Worm (Caenorhabditis elegans): Measurements from ENCODE around the gene EEED8.15.

ce11 chrII:5458683-5459410 lies 39.8 kb downstream of the EEED8.15 start:
- TF ChIP-seq B0310.2 (tag; optimal IDR thresholded peaks at IDR 0.05) (no peak), sea-1 (GFP tag; conservative IDR thresholded peaks at IDR 0.05) (no peak)
